Fruit fly (Drosophila melanogaster) whole organism, embryonic: Measurements from ENCODE around the gene CG10232.

Experiments
- CG10209 ChIP-seq: fragments of 200-800 bp; sonication (Bioruptor generic); optimal IDR thresholded peaks from 3 replicates; lab custom pipeline; 2017; ENCODE audit warnings: missing biosample characterization, mild to moderate bottlenecking, missing genetic modification characterization, missing genetic modification reagents
- CG11504 ChIP-seq: fragments of 200-800 bp; sonication (Bioruptor generic); optimal IDR thresholded peaks from 3 replicates; lab custom pipeline; 2019; ENCODE audit warnings: missing biosample characterization, mild to moderate bottlenecking, missing genetic modification characterization, moderate library complexity
- CG12299 ChIP-seq: fragments of 200-800 bp; sonication (Bioruptor generic); optimal IDR thresholded peaks from 2 replicates; lab custom pipeline; 2018; ENCODE audit warnings: missing biosample characterization, mild to moderate bottlenecking, missing genetic modification characterization
- CG12744 ChIP-seq: fragments of 200-800 bp; sonication (Bioruptor generic); optimal IDR thresholded peaks from 2 replicates; lab custom pipeline; 2016; ENCODE audit warnings: missing biosample characterization, missing genetic modification characterization
- CG12769 ChIP-seq: fragments of 200-800 bp; sonication (Bioruptor generic); optimal IDR thresholded peaks from 2 replicates; lab custom pipeline; 2019; ENCODE audit warnings: missing biosample characterization, mild to moderate bottlenecking, missing genetic modification characterization, moderate library complexity
- CG15269 ChIP-seq: fragments of 200-800 bp; sonication (Bioruptor generic); optimal IDR thresholded peaks from 2 replicates; lab custom pipeline; 2018; ENCODE audit warnings: missing biosample characterization, mild to moderate bottlenecking, missing genetic modification characterization, moderate library complexity
- CG1603 ChIP-seq: fragments of 200-800 bp; sonication (Bioruptor generic); optimal IDR thresholded peaks from 2 replicates; lab custom pipeline; 2019; ENCODE audit warnings: missing biosample characterization, mild to moderate bottlenecking, missing genetic modification characterization, moderate library complexity
- CG1647 ChIP-seq: fragments of 200-800 bp; sonication (Bioruptor generic); optimal IDR thresholded peaks from 3 replicates; lab custom pipeline; 2016; ENCODE audit warnings: missing biosample characterization, missing genetic modification characterization
- CG17359 ChIP-seq: fragments of 200-800 bp; sonication (Bioruptor generic); optimal IDR thresholded peaks from 3 replicates; lab custom pipeline; 2018; ENCODE audit warnings: missing biosample characterization, mild to moderate bottlenecking, missing genetic modification characterization, moderate library complexity
- CG17385 ChIP-seq: fragments of 200-800 bp; sonication (Bioruptor generic); optimal IDR thresholded peaks from 3 replicates; lab custom pipeline; 2018; ENCODE audit warnings: missing biosample characterization, mild to moderate bottlenecking, missing genetic modification characterization
- CG18476 ChIP-seq: fragments of 200-800 bp; sonication (Bioruptor generic); optimal IDR thresholded peaks from 2 replicates; lab custom pipeline; 2016; ENCODE audit warnings: missing biosample characterization, mild to moderate bottlenecking, missing genetic modification characterization
- CG2199 ChIP-seq: fragments of 200-800 bp; sonication (Bioruptor generic); IDR thresholded peaks from 3 replicates; pipeline ENCODE4 v1.3.6; 2022; ENCODE audit warnings: missing biosample characterization, missing genetic modification characterization
- CG31441 ChIP-seq: fragments of 200-800 bp; sonication (Bioruptor generic); IDR thresholded peaks from 2 replicates; pipeline ENCODE4 v1.3.6; 2022; ENCODE audit warnings: missing biosample characterization, missing genetic modification characterization
- CG34422 ChIP-seq: fragments of 200-800 bp; sonication (Bioruptor generic); IDR thresholded peaks from 3 replicates; pipeline ENCODE4 v1.3.6; 2022; ENCODE audit warnings: missing biosample characterization, missing genetic modification characterization
- CG3847 ChIP-seq: fragments of 200-800 bp; sonication (Bioruptor generic); IDR thresholded peaks from 2 replicates; pipeline ENCODE4 v1.3.6; 2022; ENCODE audit warnings: missing biosample characterization, missing genetic modification characterization
- CG43689 ChIP-seq: fragments of 200-800 bp; sonication (Bioruptor generic); IDR thresholded peaks from 2 replicates; pipeline ENCODE4 v1.3.6; 2022; ENCODE audit warnings: missing biosample characterization, missing genetic modification characterization
- CG6791 ChIP-seq: fragments of 200-800 bp; sonication (Bioruptor generic); IDR thresholded peaks from 3 replicates; pipeline ENCODE4 v1.3.6; 2022; ENCODE audit warnings: missing biosample characterization, missing genetic modification characterization; ENCODE audit not compliant: partially characterized antibody
- CG7556 ChIP-seq: fragments of 200-800 bp; sonication (Bioruptor generic); optimal IDR thresholded peaks from 2 replicates; lab custom pipeline; 2017; ENCODE audit warnings: missing biosample characterization, mild to moderate bottlenecking, missing genetic modification characterization
- CG7786 ChIP-seq: fragments of 200-800 bp; sonication (Bioruptor generic); optimal IDR thresholded peaks from 2 replicates; lab custom pipeline; 2016; ENCODE audit warnings: missing biosample characterization, missing genetic modification characterization
- CG7928 ChIP-seq: fragments of 200-800 bp; sonication (Bioruptor generic); optimal IDR thresholded peaks from 2 replicates; lab custom pipeline; 2017; ENCODE audit warnings: missing biosample characterization, mild to moderate bottlenecking, missing genetic modification characterization
- Camta ChIP-seq: fragments of 200-800 bp; sonication (Bioruptor generic); optimal IDR thresholded peaks from 2 replicates; lab custom pipeline; 2016; ENCODE audit warnings: missing biosample characterization, missing genetic modification characterization
- CoRest ChIP-seq: fragments of 200-800 bp; sonication (Bioruptor generic); optimal IDR thresholded peaks from 3 replicates; lab custom pipeline; 2018; ENCODE audit warnings: missing biosample characterization, mild to moderate bottlenecking, missing genetic modification characterization, moderate library complexity
- D ChIP-seq, 2 experiments: fragments of 200-800 bp in 1 of 2; fragments of >200 bp in 1 of 2; sonication (Bioruptor generic) in 1 of 2; optimal IDR thresholded peaks; 2 replicates in 1 of 2; 3 replicates in 1 of 2; lab custom pipeline; 2017; ENCODE audit warnings: mild to moderate bottlenecking in 1 of 2, missing biosample characterization in 1 of 2, missing genetic modification characterization in 1 of 2, missing genetic modification reagents in 1 of 2
- Dad ChIP-seq: fragments of 200-800 bp; sonication (Bioruptor generic); optimal IDR thresholded peaks from 3 replicates; lab custom pipeline; 2016; ENCODE audit warnings: missing biosample characterization, missing genetic modification characterization
- Fer2 ChIP-seq: fragments of 200-800 bp; sonication (Bioruptor generic); optimal IDR thresholded peaks from 2 replicates; lab custom pipeline; 2018; ENCODE audit warnings: missing biosample characterization, mild to moderate bottlenecking, missing genetic modification characterization, moderate library complexity
- H2.0 ChIP-seq: fragments of 200-800 bp; sonication (Bioruptor generic); IDR thresholded peaks from 2 replicates; pipeline ENCODE4 v1.3.6; 2022; ENCODE audit warnings: missing biosample characterization, missing genetic modification characterization
- Lpt ChIP-seq: fragments of >200 bp; optimal IDR thresholded peaks from 2 replicates; lab custom pipeline; 2018; ENCODE audit warnings: missing biosample characterization, missing genetic modification characterization
- Nf-YC ChIP-seq: fragments of 200-800 bp; optimal IDR thresholded peaks from 3 replicates; lab custom pipeline; 2019; ENCODE audit warnings: missing biosample characterization, mild to moderate bottlenecking, missing genetic modification characterization, moderate library complexity
- Sox100B ChIP-seq: fragments of 200-800 bp; sonication (Bioruptor generic); optimal IDR thresholded peaks from 3 replicates; lab custom pipeline; 2018; ENCODE audit warnings: missing biosample characterization, mild to moderate bottlenecking, missing genetic modification characterization
- ac ChIP-seq: fragments of 200-800 bp; sonication (Bioruptor generic); optimal IDR thresholded peaks from 3 replicates; lab custom pipeline; 2017; ENCODE audit warnings: missing biosample characterization, mild to moderate bottlenecking, missing genetic modification characterization
- aop ChIP-seq: fragments of 200-800 bp; sonication (Bioruptor generic); IDR thresholded peaks from 2 replicates; pipeline ENCODE4 v1.3.6; 2022; ENCODE audit warnings: missing biosample characterization, missing genetic modification characterization
- ash1 ChIP-seq: fragments of 200-800 bp; sonication (Bioruptor generic); optimal IDR thresholded peaks from 2 replicates; lab custom pipeline; 2018; ENCODE audit warnings: missing biosample characterization, mild to moderate bottlenecking, missing genetic modification characterization
- corto ChIP-seq: fragments of 200-800 bp; sonication (Bioruptor generic); optimal IDR thresholded peaks from 2 replicates; lab custom pipeline; 2016; ENCODE audit warnings: missing biosample characterization, mild to moderate bottlenecking, missing genetic modification characterization, moderate library complexity
- crc ChIP-seq: fragments of 200-800 bp; sonication (Bioruptor generic); optimal IDR thresholded peaks from 2 replicates; lab custom pipeline; 2016; ENCODE audit warnings: missing biosample characterization, missing genetic modification characterization
- crp ChIP-seq, 2 experiments: fragments of 200-800 bp; sonication (Bioruptor generic); optimal IDR thresholded peaks; 2 replicates in 1 of 2; 3 replicates in 1 of 2; lab custom pipeline; 2017; ENCODE audit warnings: missing biosample characterization in 2 of 2, missing genetic modification characterization in 2 of 2, mild to moderate bottlenecking in 1 of 2, moderate library complexity in 1 of 2
- gro ChIP-seq: fragments of 200-800 bp; sonication (Bioruptor generic); optimal IDR thresholded peaks from 2 replicates; lab custom pipeline; 2016; ENCODE audit warnings: missing biosample characterization, missing genetic modification characterization
- gt ChIP-seq: fragments of 200-800 bp; sonication (Bioruptor generic); IDR thresholded peaks from 2 replicates; pipeline ENCODE4 v1.3.6; 2022; ENCODE audit warnings: missing biosample characterization, missing genetic modification characterization
- ind ChIP-seq: fragments of 200-800 bp; sonication (Bioruptor generic); optimal IDR thresholded peaks from 3 replicates; lab custom pipeline; 2016; ENCODE audit warnings: missing biosample characterization, missing genetic modification characterization
- knrl ChIP-seq: fragments of 200-800 bp; sonication (Bioruptor generic); IDR thresholded peaks from 3 replicates; pipeline ENCODE4 v1.3.6; 2022; ENCODE audit warnings: missing biosample characterization, missing genetic modification characterization; ENCODE audit not compliant: partially characterized antibody
- lilli ChIP-seq: fragments of 200-800 bp; sonication (Bioruptor generic); optimal IDR thresholded peaks from 3 replicates; lab custom pipeline; 2016; ENCODE audit warnings: missing biosample characterization, missing genetic modification characterization
- nmo ChIP-seq: fragments of 200-800 bp; sonication (Bioruptor generic); optimal IDR thresholded peaks from 2 replicates; lab custom pipeline; 2018; ENCODE audit warnings: missing biosample characterization, mild to moderate bottlenecking, missing genetic modification characterization, moderate library complexity
- repo ChIP-seq: fragments of 200-800 bp; sonication (Bioruptor generic); optimal IDR thresholded peaks from 2 replicates; lab custom pipeline; 2016; ENCODE audit warnings: missing biosample characterization, missing genetic modification characterization
- row ChIP-seq: fragments of 200-800 bp; sonication (Bioruptor generic); IDR thresholded peaks from 3 replicates; pipeline ENCODE4 v1.3.6; 2022; ENCODE audit warnings: missing biosample characterization, missing genetic modification characterization
- sc ChIP-seq, 3 experiments: fragments of >200 bp in 2 of 3; fragments of 200-800 bp in 1 of 3; sonication (Bioruptor generic) in 1 of 3; optimal IDR thresholded peaks; 2 replicates in 2 of 3; 3 replicates in 1 of 3; lab custom pipeline; 2017; ENCODE audit warnings: mild to moderate bottlenecking in 1 of 3, missing biosample characterization in 1 of 3, missing genetic modification characterization in 1 of 3, missing genetic modification reagents in 1 of 3
- tll ChIP-seq, 2 experiments: fragments of 200-800 bp in 1 of 2; fragments of >200 bp in 1 of 2; sonication (Bioruptor generic) in 1 of 2; optimal IDR thresholded peaks; 2 replicates each; lab custom pipeline; 2017 to 2019; ENCODE audit warnings: missing biosample characterization in 2 of 2, missing genetic modification characterization in 2 of 2, mild to moderate bottlenecking in 1 of 2, moderate library complexity in 1 of 2
- trem ChIP-seq: fragments of 200-800 bp; optimal IDR thresholded peaks from 3 replicates; lab custom pipeline; 2019; ENCODE audit warnings: missing biosample characterization, mild to moderate bottlenecking, missing genetic modification characterization, moderate library complexity
- unpg ChIP-seq: fragments of 200-800 bp; sonication (Bioruptor generic); optimal IDR thresholded peaks from 3 replicates; lab custom pipeline; 2018; ENCODE audit warnings: missing biosample characterization, mild to moderate bottlenecking, missing genetic modification characterization, moderate library complexity
- vnd ChIP-seq: fragments of 200-800 bp; sonication (Bioruptor generic); IDR thresholded peaks from 3 replicates; pipeline ENCODE4 v1.3.6; 2022; ENCODE audit warnings: missing biosample characterization, missing genetic modification characterization; ENCODE audit not compliant: partially characterized antibody
- wdn ChIP-seq: fragments of 200-800 bp; sonication (Bioruptor generic); IDR thresholded peaks from 2 replicates; pipeline ENCODE4 v1.3.6; 2022; ENCODE audit warnings: missing biosample characterization, missing genetic modification characterization

Gene CG10232

DNA sequence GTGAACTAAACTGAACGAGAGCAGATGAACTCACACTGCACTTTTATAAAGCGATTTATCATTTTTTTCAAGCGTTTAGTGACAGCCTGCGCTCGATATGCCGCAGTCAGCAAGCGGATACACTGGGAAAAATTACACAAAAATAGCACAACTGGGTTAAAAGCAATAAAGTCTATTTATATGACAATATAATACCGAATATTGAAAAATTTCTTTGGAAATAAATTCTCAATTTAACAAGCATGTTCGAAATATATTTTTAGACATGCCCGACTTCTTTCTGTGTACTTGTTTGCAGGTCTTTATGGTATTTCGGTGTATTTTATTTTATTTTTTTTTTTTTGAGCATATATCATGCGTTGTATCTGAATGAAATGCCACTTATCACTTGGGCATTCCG is 7.5 kb downstream of the CG10232 start (continued):
- peak; percentile 60 for TF ChIP-seq CG34422
- TF ChIP-seq ind, result peak; percentile 17
- TF ChIP-seq wdn (GFP tag; lab: Robert Waterston, UW), result 0 out of 2 replicates have a peak, but pooled peaks have one; percentile 27
- TF ChIP-seq CG1603 (tag; lab: Kevin White, UChicago), result peak; percentile 82
- TF ChIP-seq CG7928 (GFP tag; lab: Kevin White, UChicago), result no peak
- TF ChIP-seq CG12744, result peak; percentile 18
- peak; percentile 58 for TF ChIP-seq ac (GFP tag; lab: Kevin White, UChicago)
- no peak for TF ChIP-seq ash1 (GFP tag; lab: Kevin White, UChicago)
- TF ChIP-seq CG11504 (tag; lab: Kevin White, UChicago), result peak; percentile 65
- no peak for TF ChIP-seq Nf-YC (tag; lab: Kevin White, UChicago)
- peak; percentile 36 for TF ChIP-seq corto (GFP tag; lab: Kevin White, UChicago)
- TF ChIP-seq CG43689 (GFP tag; lab: Robert Waterston, UW), result peak; percentile 27; the same call in 1 of the 2 replicates
- TF ChIP-seq sc (optimal IDR thresholded peaks at IDR 0.05; lab: Kevin White, UChicago), result no peak
- peak; percentile 56 for TF ChIP-seq sc (GFP tag; optimal IDR thresholded peaks at IDR 0.05; lab: Kevin White, UChicago)
- TF ChIP-seq Dad, result peak; percentile 51
- peak; percentile 45 for TF ChIP-seq CG7556 (GFP tag; lab: Kevin White, UChicago)
- TF ChIP-seq CG12769 (tag; lab: Kevin White, UChicago), result peak; percentile 39
- no peak for TF ChIP-seq repo (GFP tag; lab: Kevin White, UChicago)
- TF ChIP-seq row (GFP tag; lab: Robert Waterston, UW), result peak; percentile 84
- peak; percentile 82 for TF ChIP-seq unpg (GFP tag; lab: Kevin White, UChicago)
- no peak for TF ChIP-seq D (optimal IDR thresholded peaks at IDR 0.05; lab: Kevin White, UChicago)
- TF ChIP-seq D (GFP tag; optimal IDR thresholded peaks at IDR 0.05; lab: Kevin White, UChicago), result peak; percentile 69
- peak; percentile 78 for TF ChIP-seq nmo (GFP tag; lab: Kevin White, UChicago)
- TF ChIP-seq CG15269, result peak; percentile 76
- peak; percentile 25 for TF ChIP-seq trem (tag; lab: Kevin White, UChicago)
- no peak for TF ChIP-seq CG6791
- TF ChIP-seq H2.0 (GFP tag; lab: Robert Waterston, UW), result peak; percentile 57
- peak; percentile 74 for TF ChIP-seq CG31441 (GFP tag; lab: Robert Waterston, UW)
- no peak for TF ChIP-seq vnd (GFP tag; lab: Robert Waterston, UW)
- peak; percentile 60 for TF ChIP-seq Camta (GFP tag; lab: Kevin White, UChicago)
- peak; percentile 71 for TF ChIP-seq CoRest (tag; lab: Kevin White, UChicago)
- peak; percentile 57 for TF ChIP-seq CG10209
- TF ChIP-seq Lpt (GFP tag; lab: Kevin White, UChicago), result no peak
- TF ChIP-seq lilli (GFP tag; lab: Kevin White, UChicago), result peak; percentile 49
- TF ChIP-seq knrl, result no peak
- no peak for TF ChIP-seq gro (GFP tag; lab: Kevin White, UChicago)
- TF ChIP-seq crp (GFP tag; optimal IDR thresholded peaks at IDR 0.05; lab: Kevin White, UChicago), result no peak
- 0 out of 2 replicates have a peak, but pooled peaks have one; percentile 13 for TF ChIP-seq aop (GFP tag; lab: Robert Waterston, UW)
- TF ChIP-seq Sox100B, result peak; percentile 57
- TF ChIP-seq CG18476 (GFP tag; lab: Kevin White, UChicago), result peak; percentile 34
- peak; percentile 12 for TF ChIP-seq CG1647 (GFP tag; lab: Kevin White, UChicago)
- 0 out of 2 replicates have a peak, but pooled peaks have one; percentile 14 for TF ChIP-seq CG3847 (GFP tag; lab: Robert Waterston, UW)
- TF ChIP-seq tll (GFP tag; optimal IDR thresholded peaks at IDR 0.05; lab: Kevin White, UChicago), result no peak
- peak; percentile 70 for TF ChIP-seq CG17359 (tag; lab: Kevin White, UChicago)
- TF ChIP-seq CG17385 (GFP tag; lab: Kevin White, UChicago), result peak; percentile 58
- TF ChIP-seq Fer2 (tag; lab: Kevin White, UChicago), result no peak
- TF ChIP-seq CG12299, result peak; percentile 2
- TF ChIP-seq crc (GFP tag; lab: Kevin White, UChicago), result peak; percentile 2
- no peak for TF ChIP-seq CG2199 (GFP tag; lab: Robert Waterston, UW)
- peak; percentile 28 for TF ChIP-seq CG7786
- TF ChIP-seq gt, result 0 out of 2 replicates have a peak, but pooled peaks have one; percentile 21
